Worm (Caenorhabditis elegans): ENCODE results near the gene fbxb-85.

fbxb-85 gene

DNA sequence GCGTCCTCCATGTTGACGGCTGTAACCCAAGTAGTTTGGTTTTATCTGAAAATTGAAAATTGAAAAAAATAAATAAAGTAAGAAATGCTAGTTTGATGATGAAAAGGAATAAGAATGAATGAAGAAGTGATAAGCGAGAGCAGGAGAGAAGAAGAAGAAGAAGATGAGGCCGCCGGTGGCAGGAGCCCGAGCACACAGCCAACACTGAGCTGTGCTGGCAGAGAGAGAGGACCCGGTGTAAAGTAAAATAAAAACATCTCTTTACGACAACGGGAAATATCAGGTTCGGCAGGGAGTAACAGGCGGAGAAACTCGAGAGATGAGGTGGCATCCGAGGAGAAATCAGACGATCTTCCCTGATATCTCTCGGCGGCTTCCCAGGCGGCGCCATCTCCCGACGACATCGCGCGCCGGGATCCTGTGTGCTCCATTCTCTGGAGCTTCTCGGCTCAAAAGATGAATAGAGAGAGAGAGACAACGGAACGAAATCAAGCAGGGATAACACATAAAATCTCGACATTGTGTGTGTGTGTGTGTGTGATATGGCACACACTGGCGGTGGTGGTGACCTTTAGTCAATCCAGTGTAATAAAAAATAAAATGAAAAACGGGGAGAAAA, 31.9 kb downstream of the fbxb-85 start, which contains the start of gene sca-1:
Gene sca-1 (minus strand): TSS at position 51 of the 619 bp plus-strand sequence.
- TF ChIP-seq nhr-129 (tag; optimal IDR thresholded peaks at IDR 0.05) = peak; percentile 37
- TF ChIP-seq mab-5 (tag; optimal IDR thresholded peaks at IDR 0.05) = no peak
- no peak for TF ChIP-seq fos-1 (tag; optimal IDR thresholded peaks at IDR 0.05)
- peak; percentile 6 for TF ChIP-seq C34F6.9 (tag; optimal IDR thresholded peaks at IDR 0.05)
- TF ChIP-seq F13H6.1 (tag; optimal IDR thresholded peaks at IDR 0.05) = peak; percentile 77

DNA sequence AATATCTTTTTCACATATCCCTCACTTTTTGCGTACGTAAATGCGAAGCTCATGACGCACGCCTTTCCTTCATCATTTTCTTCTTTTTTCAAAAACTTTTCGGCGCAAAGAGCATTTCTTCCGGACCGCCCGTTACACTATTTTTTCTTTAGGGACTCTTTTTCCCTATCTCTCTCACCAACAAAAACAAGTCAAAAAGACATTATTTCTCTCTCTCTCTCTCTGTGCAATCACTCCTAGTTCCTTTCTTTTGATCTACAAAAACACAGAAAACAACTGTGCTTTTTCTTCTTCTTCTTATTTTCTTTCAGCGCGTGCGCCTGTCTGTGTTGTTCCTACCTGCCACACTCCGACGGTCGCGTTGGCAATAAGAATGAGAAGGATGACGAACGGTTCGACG, 32.7 kb downstream of the fbxb-85 start:
- TF ChIP-seq unc-62 (GFP tag; optimal IDR thresholded peaks at IDR 0.05) (no peak), nhr-77 (tag; optimal IDR thresholded peaks at IDR 0.05) (no peak), ztf-4 (tag; optimal IDR thresholded peaks at IDR 0.05) (no peak), R02D3.7 (tag; optimal IDR thresholded peaks at IDR 0.05) (no peak), nhr-21 (tag; optimal IDR thresholded peaks at IDR 0.05) (no peak), nhr-12 (tag; optimal IDR thresholded peaks at IDR 0.05) (no peak), ceh-82 (tag; optimal IDR thresholded peaks at IDR 0.05) (no peak), nhr-10 (tag; optimal IDR thresholded peaks at IDR 0.05) (no peak), dmd-4 (tag; optimal IDR thresholded peaks at IDR 0.05) (no peak), ztf-1 (GFP tag; conservative IDR thresholded peaks at IDR 0.05) (no peak), zag-1 (tag; optimal IDR thresholded peaks at IDR 0.05) (no peak), sma-9 (GFP tag; optimal IDR thresholded peaks at IDR 0.05) (peak; percentile 47), sma-9 (tag; optimal IDR thresholded peaks at IDR 0.05) (no peak), blmp-1 (tag; optimal IDR thresholded peaks at IDR 0.05; ENCODE audit: insufficient read depth) (no peak), ZK546.5 (tag; optimal IDR thresholded peaks at IDR 0.05) (no peak), elt-1 (tag; optimal IDR thresholded peaks at IDR 0.05) (no peak), nhr-25 (tag; optimal IDR thresholded peaks at IDR 0.05) (no peak), unc-55 (GFP tag; optimal IDR thresholded peaks at IDR 0.05) (no peak), gmeb-1 (tag; optimal IDR thresholded peaks at IDR 0.05) (no peak), unc-39 (tag; optimal IDR thresholded peaks at IDR 0.05) (no peak), nhr-6 (tag; optimal IDR thresholded peaks at IDR 0.05) (no peak), lin-11 (tag; optimal IDR thresholded peaks at IDR 0.05) (no peak), crh-2 (tag; optimal IDR thresholded peaks at IDR 0.05) (no peak), alr-1 (tag; optimal IDR thresholded peaks at IDR 0.05) (no peak), nhr-23 (tag; optimal IDR thresholded peaks at IDR 0.05) (no peak), nhr-129 (tag; optimal IDR thresholded peaks at IDR 0.05) (peak; percentile 33), ceh-16 (tag; optimal IDR thresholded peaks at IDR 0.05) (no peak), lin-13 (GFP tag; optimal IDR thresholded peaks at IDR 0.05) (no peak), nhr-237 (tag; optimal IDR thresholded peaks at IDR 0.05) (no peak), F13H6.1 (tag; optimal IDR thresholded peaks at IDR 0.05) (peak; percentile 46), aly-2 (tag; optimal IDR thresholded peaks at IDR 0.05) (no peak), C34F6.9 (tag; optimal IDR thresholded peaks at IDR 0.05) (peak; percentile 48), sem-4 (tag; optimal IDR thresholded peaks at IDR 0.05) (no peak), lsy-2 (tag; optimal IDR thresholded peaks at IDR 0.05) (peak in 1 of 2 experiments; percentile 40), mab-5 (tag; optimal IDR thresholded peaks at IDR 0.05) (no peak), elt-3 (tag; optimal IDR thresholded peaks at IDR 0.05) (no peak), egl-27 (tag; optimal IDR thresholded peaks at IDR 0.05) (no peak), skn-1 (tag; optimal IDR thresholded peaks at IDR 0.05) (no peak), lin-39 (tag; optimal IDR thresholded peaks at IDR 0.05) (no peak)

DNA sequence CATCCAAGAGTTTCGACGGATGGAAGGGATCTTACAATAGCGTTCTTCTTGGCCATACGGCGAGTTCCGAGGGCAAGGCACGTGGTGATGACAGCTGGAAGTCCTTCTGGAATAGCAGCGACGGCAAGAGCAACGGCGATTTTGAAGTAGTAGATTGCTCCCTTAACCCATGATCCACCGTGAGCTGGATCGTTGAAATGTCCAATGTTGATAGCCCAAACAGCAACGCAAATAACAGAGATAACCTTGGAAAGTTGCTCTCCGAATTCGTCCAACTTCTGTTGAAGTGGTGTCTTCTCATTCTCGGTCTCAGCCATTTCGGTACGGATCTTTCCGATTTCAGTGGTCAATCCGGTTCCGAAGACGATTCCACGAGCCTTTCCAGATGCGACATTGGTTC, 33.6 kb downstream of the fbxb-85 start:
- TF ChIP-seq skn-1 (tag; optimal IDR thresholded peaks at IDR 0.05) (no peak), Y55F3AM.14 (GFP tag; optimal IDR thresholded peaks at IDR 0.05) (no peak), mbf-1 (tag; optimal IDR thresholded peaks at IDR 0.05) (no peak), ZK546.5 (tag; optimal IDR thresholded peaks at IDR 0.05) (no peak), unc-62 (GFP tag; optimal IDR thresholded peaks at IDR 0.05) (no peak), ztf-1 (GFP tag; conservative IDR thresholded peaks at IDR 0.05) (no peak), blmp-1 (tag; optimal IDR thresholded peaks at IDR 0.05; ENCODE audit: insufficient read depth) (no peak)
